Comparison of ENCODE assay signal across 1 fruit fly cellular context in the genomic region with DNA sequence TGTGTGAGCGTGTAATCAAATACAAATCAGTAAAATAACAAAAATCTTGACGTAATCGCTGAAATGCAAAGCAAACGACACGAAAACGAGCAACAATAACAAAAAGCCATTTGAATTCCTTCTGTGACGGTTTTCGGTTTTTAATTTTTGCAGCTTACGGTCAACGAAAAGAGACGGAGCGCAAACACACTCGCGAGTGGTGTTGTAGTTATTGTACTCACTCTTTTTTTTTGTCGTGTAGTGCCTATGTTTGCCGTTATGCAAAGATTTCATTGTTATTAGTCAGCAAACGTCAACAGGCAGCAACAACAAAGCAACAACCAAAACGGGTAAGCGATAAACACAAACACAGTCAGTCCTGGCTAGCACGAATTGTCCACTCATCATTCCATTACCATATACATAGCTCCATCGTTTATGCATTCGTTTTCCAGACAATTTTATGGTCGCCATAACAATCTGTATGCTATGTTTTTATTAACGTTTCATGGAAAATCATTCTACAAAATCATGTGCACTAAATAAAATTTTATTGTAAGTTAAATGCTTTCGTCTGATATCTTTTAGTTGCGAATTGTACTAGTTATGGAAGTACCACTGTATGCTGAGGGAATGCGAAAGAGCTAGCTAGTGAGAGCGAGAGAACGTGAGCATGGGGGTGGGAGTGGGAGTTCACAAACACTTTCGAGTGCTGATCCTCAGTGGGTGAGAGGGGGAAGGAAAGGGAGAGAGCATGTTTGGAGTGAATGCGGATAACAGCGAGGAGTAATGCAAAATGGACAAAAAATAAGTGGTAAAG.
TF ChIP-seq lines count a peak whose summit lies in the region.

No protein-coding gene starts in this region.

TF ChIP-seq in whole organism, embryonic, 481 proteins besides CTCF, POLR2A, EP300 and RAD21 (continued from another document):
- TF ChIP-seq NC2β (GFP tag; optimal IDR thresholded peaks at IDR 0.05; lab: Kevin White, UChicago) (peak; percentile 28), Drgx (GFP tag; IDR thresholded peaks at IDR 0.05; lab: Robert Waterston, UW) (peak; percentile 74), Dfd (GFP tag; optimal IDR thresholded peaks at IDR 0.05; lab: Kevin White, UChicago) (no peak), sr (GFP tag; IDR thresholded peaks at IDR 0.05; lab: Robert Waterston, UW) (no peak), CG8478 (optimal IDR thresholded peaks at IDR 0.05; lab: Kevin White, UChicago) (no peak), tup (GFP tag; optimal IDR thresholded peaks at IDR 0.05; lab: Kevin White, UChicago) (no peak), gcm (GFP tag; optimal IDR thresholded peaks at IDR 0.05; lab: Kevin White, UChicago) (peak; percentile 50), twi (tag; optimal IDR thresholded peaks at IDR 0.05; lab: Kevin White, UChicago) (peak; percentile 38), Ptx1 (GFP tag; IDR thresholded peaks at IDR 0.05; lab: Robert Waterston, UW) (peak; percentile 75), hkb (optimal IDR thresholded peaks at IDR 0.05; lab: Kevin White, UChicago) (no peak), hkb (GFP tag; IDR thresholded peaks at IDR 0.05; lab: Robert Waterston, UW) (peak; percentile 68), CG12769 (tag; optimal IDR thresholded peaks at IDR 0.05; lab: Kevin White, UChicago) (peak; percentile 92), CHES-1-like (GFP tag; optimal IDR thresholded peaks at IDR 0.05; lab: Kevin White, UChicago) (peak; percentile 72), CoRest (tag; optimal IDR thresholded peaks at IDR 0.05; lab: Kevin White, UChicago) (peak; percentile 87), CG12236 (GFP tag; optimal IDR thresholded peaks at IDR 0.05; lab: Kevin White, UChicago) (peak; percentile 16), CG8359 (GFP tag; optimal IDR thresholded peaks at IDR 0.05; lab: Kevin White, UChicago; ENCODE audit: borderline replicate concordance) (peak; percentile 49), lab (GFP tag; optimal IDR thresholded peaks at IDR 0.05; lab: Kevin White, UChicago) (peak; percentile 89), CG17912 (GFP tag; optimal IDR thresholded peaks at IDR 0.05; lab: Kevin White, UChicago) (peak; percentile 39), Blimp-1 (GFP tag; optimal IDR thresholded peaks at IDR 0.05; lab: Kevin White, UChicago) (peak; percentile 55), CG18476 (GFP tag; optimal IDR thresholded peaks at IDR 0.05; lab: Kevin White, UChicago) (peak; percentile 48), salm (tag; optimal IDR thresholded peaks at IDR 0.05; lab: Kevin White, UChicago) (peak; percentile 52), zfh1 (GFP tag; IDR thresholded peaks at IDR 0.05; lab: Robert Waterston, UW) (peak; percentile 53; the same call in 1 of the 3 replicates), CG6791 (GFP tag; IDR thresholded peaks at IDR 0.05; lab: Robert Waterston, UW; ENCODE audit: partially characterized antibody) (no peak), lbe (GFP tag; optimal IDR thresholded peaks at IDR 0.05; lab: Kevin White, UChicago) (no peak), Myb (GFP tag; optimal IDR thresholded peaks at IDR 0.05; lab: Kevin White, UChicago) (peak; percentile 57), Sox102F (GFP tag; optimal IDR thresholded peaks at IDR 0.05; lab: Kevin White, UChicago) (peak; percentile 56), CG12744 (GFP tag; optimal IDR thresholded peaks at IDR 0.05; lab: Kevin White, UChicago) (peak; percentile 61), CG11560 (tag; IDR thresholded peaks at IDR 0.05; lab: Robert Waterston, UW) (peak; percentile 71; the same call in 2 of the 3 replicates), Mrtf (GFP tag; IDR thresholded peaks at IDR 0.05; lab: Robert Waterston, UW) (peak; percentile 77; the same call in 2 of the 3 replicates), sc (optimal IDR thresholded peaks at IDR 0.05; lab: Kevin White, UChicago) (no peak), sc (GFP tag; optimal IDR thresholded peaks at IDR 0.05; lab: Kevin White, UChicago) (peak; percentile 20), Fer1 (GFP tag; optimal IDR thresholded peaks at IDR 0.05; lab: Kevin White, UChicago) (peak; percentile 86), zen2 (GFP tag; IDR thresholded peaks at IDR 0.05; lab: Robert Waterston, UW; ENCODE audit: partially characterized antibody) (no peak), cwo (GFP tag; optimal IDR thresholded peaks at IDR 0.05; lab: Kevin White, UChicago) (peak; percentile 68), jing (GFP tag; optimal IDR thresholded peaks at IDR 0.05; lab: Kevin White, UChicago) (peak; percentile 44), CG30020 (tag; optimal IDR thresholded peaks at IDR 0.05; lab: Kevin White, UChicago) (peak; percentile 27), klu (GFP tag; IDR thresholded peaks at IDR 0.05; lab: Robert Waterston, UW) (peak; percentile 50; the same call in 1 of the 2 replicates), oc (tag; optimal IDR thresholded peaks at IDR 0.05; lab: Kevin White, UChicago) (peak; percentile 50), bcd (GFP tag; optimal IDR thresholded peaks at IDR 0.05; lab: Kevin White, UChicago) (peak; percentile 63), sob (GFP tag; IDR thresholded peaks at IDR 0.05; lab: Robert Waterston, UW) (peak; percentile 80), org-1 (GFP tag; optimal IDR thresholded peaks at IDR 0.05; lab: Kevin White, UChicago) (peak; percentile 48), sima (GFP tag; optimal IDR thresholded peaks at IDR 0.05; lab: Kevin White, UChicago) (no peak), CG6854 (GFP tag; optimal IDR thresholded peaks at IDR 0.05; lab: Kevin White, UChicago) (peak; percentile 67), wor (GFP tag; IDR thresholded peaks at IDR 0.05; lab: Robert Waterston, UW) (peak; percentile 63; the same call in 1 of the 2 replicates), CG2889 (GFP tag; IDR thresholded peaks at IDR 0.05; lab: Robert Waterston, UW) (peak; percentile 64), CG11456 (GFP tag; IDR thresholded peaks at IDR 0.05; lab: Robert Waterston, UW) (peak; percentile 61; the same call in 2 of the 3 replicates), fd64A (GFP tag; optimal IDR thresholded peaks at IDR 0.05; lab: Kevin White, UChicago) (peak; percentile 35), CG7357 (GFP tag; IDR thresholded peaks at IDR 0.05; lab: Robert Waterston, UW) (peak; percentile 72), CG10321 (GFP tag; IDR thresholded peaks at IDR 0.05; lab: Robert Waterston, UW) (peak; percentile 56; the same call in 1 of the 2 replicates), CG16813 (GFP tag; IDR thresholded peaks at IDR 0.05; lab: Robert Waterston, UW; ENCODE audit: partially characterized antibody) (no peak), al (GFP tag; IDR thresholded peaks at IDR 0.05; lab: Robert Waterston, UW) (peak; percentile 77), CG8281 (tag; optimal IDR thresholded peaks at IDR 0.05; lab: Kevin White, UChicago) (peak; percentile 54), maf-S (GFP tag; optimal IDR thresholded peaks at IDR 0.05; lab: Kevin White, UChicago) (peak; percentile 24)
